Fruit fly (Drosophila melanogaster): Measurements from ENCODE around the gene CG1265.

The CG1265 gene

DNA sequence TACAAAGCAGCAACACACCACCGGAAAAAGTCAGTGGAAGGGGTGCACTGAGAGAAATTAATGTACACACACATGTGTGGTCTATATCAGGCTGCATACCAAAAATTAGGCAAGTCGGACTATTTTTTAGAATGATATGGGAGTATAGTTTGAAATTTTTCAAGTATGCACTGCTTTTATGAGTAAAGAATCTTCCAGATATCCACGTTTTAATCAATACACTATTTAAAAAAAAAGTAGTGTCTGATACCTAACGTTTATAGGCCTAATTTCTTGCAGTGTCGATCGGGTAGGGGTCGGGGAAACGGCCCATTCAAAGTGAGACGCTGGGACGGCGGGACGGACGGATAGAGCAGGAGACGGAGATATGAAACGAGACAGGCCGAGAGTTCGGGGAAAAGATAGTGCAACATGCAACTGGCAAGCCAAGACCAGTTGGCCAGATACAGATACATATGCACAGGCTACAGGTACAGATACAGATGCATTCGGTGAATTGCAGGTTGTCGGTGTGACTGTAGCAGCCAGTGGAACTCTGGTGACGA, 24.1 kb upstream of the CG1265 start (continued):
- no peak for TF ChIP-seq Scr (GFP tag; IDR thresholded peaks at IDR 0.05; ENCODE audit: partially characterized antibody)
- TF ChIP-seq Sox100B (GFP tag; optimal IDR thresholded peaks at IDR 0.05): peak; percentile 96
- peak; percentile 79 for TF ChIP-seq her (GFP tag; optimal IDR thresholded peaks at IDR 0.05)
- TF ChIP-seq hbn (GFP tag; IDR thresholded peaks at IDR 0.05; ENCODE audit: partially characterized antibody): no peak
- TF ChIP-seq CG10565 (GFP tag; optimal IDR thresholded peaks at IDR 0.05): peak; percentile 66
- TF ChIP-seq B-H2 (GFP tag; optimal IDR thresholded peaks at IDR 0.05): no peak
- TF ChIP-seq E2f1 (GFP tag; IDR thresholded peaks at IDR 0.05): peak; percentile 81
- TF ChIP-seq CG11456 (GFP tag; IDR thresholded peaks at IDR 0.05): peak; percentile 76
- TF ChIP-seq CG7987 (GFP tag; optimal IDR thresholded peaks at IDR 0.05): peak; percentile 55
- TF ChIP-seq CG2202 (tag; optimal IDR thresholded peaks at IDR 0.05): peak; percentile 95
- TF ChIP-seq CG4282 (GFP tag; optimal IDR thresholded peaks at IDR 0.05): peak; percentile 72
- TF ChIP-seq CG4820 (GFP tag; optimal IDR thresholded peaks at IDR 0.05): peak; percentile 96
- TF ChIP-seq eyg (GFP tag; optimal IDR thresholded peaks at IDR 0.05): peak; percentile 76
- TF ChIP-seq CG6175 (GFP tag; IDR thresholded peaks at IDR 0.05): no peak
- TF ChIP-seq Dll (GFP tag; IDR thresholded peaks at IDR 0.05; ENCODE audit: partially characterized antibody): no peak
- TF ChIP-seq ap (GFP tag; IDR thresholded peaks at IDR 0.05): peak; percentile 89
- peak; percentile 97 for TF ChIP-seq fd102C (GFP tag; optimal IDR thresholded peaks at IDR 0.05)
- peak; percentile 83 for TF ChIP-seq kay (GFP tag; optimal IDR thresholded peaks at IDR 0.05)
- TF ChIP-seq ftz-f1 (GFP tag; optimal IDR thresholded peaks at IDR 0.05): no peak
- TF ChIP-seq yki (optimal IDR thresholded peaks at IDR 0.05): no peak
- peak; percentile 70 for TF ChIP-seq CG6683 (GFP tag; optimal IDR thresholded peaks at IDR 0.05)
- peak; percentile 91 for TF ChIP-seq Dad (GFP tag; optimal IDR thresholded peaks at IDR 0.05)
- no peak for TF ChIP-seq sc (optimal IDR thresholded peaks at IDR 0.05)
- TF ChIP-seq sc (GFP tag; optimal IDR thresholded peaks at IDR 0.05): peak; percentile 90
- peak; percentile 93 for TF ChIP-seq Abd-B (GFP tag; optimal IDR thresholded peaks at IDR 0.05)
- peak; percentile 93 for TF ChIP-seq CG5245 (GFP tag; optimal IDR thresholded peaks at IDR 0.05)
- peak; percentile 84 for TF ChIP-seq gce (GFP tag; IDR thresholded peaks at IDR 0.05)
- TF ChIP-seq dmrt11E (tag; optimal IDR thresholded peaks at IDR 0.05): peak; percentile 98
- peak; percentile 90 for TF ChIP-seq CG12659 (GFP tag; optimal IDR thresholded peaks at IDR 0.05)
- TF ChIP-seq Dp (GFP tag; optimal IDR thresholded peaks at IDR 0.05): no peak
- peak; percentile 96 for TF ChIP-seq ac (GFP tag; optimal IDR thresholded peaks at IDR 0.05)
- TF ChIP-seq twi (tag; optimal IDR thresholded peaks at IDR 0.05): peak; percentile 90
- peak; percentile 90 for TF ChIP-seq CG18476 (GFP tag; optimal IDR thresholded peaks at IDR 0.05)
- TF ChIP-seq CG1233 (GFP tag; optimal IDR thresholded peaks at IDR 0.05): peak; percentile 94
- peak; percentile 80 for TF ChIP-seq CG1647 (GFP tag; optimal IDR thresholded peaks at IDR 0.05)
- no peak for TF ChIP-seq CkIIα-i1 (GFP tag; IDR thresholded peaks at IDR 0.05)
- peak; percentile 94 for TF ChIP-seq Atf3 (GFP tag; optimal IDR thresholded peaks at IDR 0.05)
- TF ChIP-seq CG12104 (GFP tag; optimal IDR thresholded peaks at IDR 0.05): peak; percentile 85
- TF ChIP-seq salm (tag; optimal IDR thresholded peaks at IDR 0.05): peak; percentile 91
- peak; percentile 95 for TF ChIP-seq CG7839 (tag; optimal IDR thresholded peaks at IDR 0.05)
- peak; percentile 90 for TF ChIP-seq CG8359 (GFP tag; optimal IDR thresholded peaks at IDR 0.05; ENCODE audit: borderline replicate concordance)
- peak; percentile 74 for TF ChIP-seq CG31388 (GFP tag; optimal IDR thresholded peaks at IDR 0.05)
- peak; percentile 75 for TF ChIP-seq CG3847 (GFP tag; IDR thresholded peaks at IDR 0.05)
- TF ChIP-seq CG17802 (tag; optimal IDR thresholded peaks at IDR 0.05): peak; percentile 79
- TF ChIP-seq stc (GFP tag; IDR thresholded peaks at IDR 0.05): peak; percentile 90
- TF ChIP-seq CG13424 (tag; optimal IDR thresholded peaks at IDR 0.05): peak; percentile 95
- peak; percentile 91 for TF ChIP-seq Drgx (GFP tag; IDR thresholded peaks at IDR 0.05)
- TF ChIP-seq dan (GFP tag; IDR thresholded peaks at IDR 0.05): peak; percentile 86
- TF ChIP-seq Nf-YC (tag; optimal IDR thresholded peaks at IDR 0.05): peak; percentile 71
- TF ChIP-seq CG12071 (GFP tag; optimal IDR thresholded peaks at IDR 0.05): peak; percentile 83
- TF ChIP-seq CG15514 (GFP tag; optimal IDR thresholded peaks at IDR 0.05): peak; percentile 29
